Worm (Caenorhabditis elegans) whole organism, L4 larva: ENCODE results near the gene C52B9.4.

Source experiments
- F26F4.8 ChIP-seq: fragments of 200-800 bp; sonication (Bioruptor generic); conservative IDR thresholded peaks from 2 replicates; pipeline ENCODE4 v1.3.6; 2022; ENCODE audit warnings: missing genetic modification characterization, missing compliant biosample characterization
- F37D6.2 ChIP-seq: sonication (generic microtip); optimal IDR thresholded peaks from 2 replicates; lab custom pipeline; 2016; ENCODE audit warnings: mild to moderate bottlenecking, missing genetic modification characterization, missing compliant biosample characterization
- R02D3.7 ChIP-seq: fragments of 150-350 bp; sonication (generic microtip); optimal IDR thresholded peaks from 3 replicates; lab custom pipeline; 2014; ENCODE audit warnings: missing biosample characterization, missing genetic modification characterization
- T20F7.1 ChIP-seq: fragments of 200-800 bp; sonication (Bioruptor generic); optimal IDR thresholded peaks from 2 replicates; lab custom pipeline; 2018; ENCODE audit warnings: mild to moderate bottlenecking, missing genetic modification characterization, missing compliant biosample characterization
- T26A8.4 ChIP-seq: fragments of 200-800 bp; sonication (Bioruptor generic); IDR thresholded peaks from 2 replicates; pipeline ENCODE4 v1.3.6; 2022; ENCODE audit warnings: missing genetic modification characterization, missing compliant biosample characterization
- Y48G9A.11 ChIP-seq: fragments of 200-800 bp; sonication (Bioruptor generic); IDR thresholded peaks from 2 replicates; pipeline ENCODE4 v1.3.6; 2022; ENCODE audit warnings: missing genetic modification reagents, missing genetic modification characterization, missing compliant biosample characterization
- Y5F2A.4 ChIP-seq: fragments of 200-800 bp; sonication (Bioruptor generic); optimal IDR thresholded peaks from 2 replicates; lab custom pipeline; 2018; ENCODE audit warnings: mild to moderate bottlenecking, missing genetic modification characterization, missing compliant biosample characterization
- ZK337.2 ChIP-seq: fragments of 200-800 bp; sonication (Bioruptor generic); IDR thresholded peaks from 2 replicates; pipeline ENCODE4 v1.3.6; 2022; ENCODE audit warnings: missing genetic modification reagents, missing genetic modification characterization, missing compliant biosample characterization
- aly-2 ChIP-seq: sonication (generic microtip); optimal IDR thresholded peaks from 2 replicates; lab custom pipeline; 2018; ENCODE audit warnings: missing biosample characterization, missing genetic modification characterization
- attf-4 ChIP-seq: sonication (generic microtip); optimal IDR thresholded peaks from 3 replicates; lab custom pipeline; 2017; ENCODE audit warnings: missing biosample characterization, missing genetic modification characterization
- ceh-82 ChIP-seq: sonication (generic microtip); optimal IDR thresholded peaks from 2 replicates; lab custom pipeline; 2017; ENCODE audit warnings: missing biosample characterization, missing genetic modification characterization
- ces-1 ChIP-seq: fragments of 150-350 bp; sonication (generic microtip); optimal IDR thresholded peaks from 4 replicates; lab custom pipeline; 2014; ENCODE audit warnings: missing biosample characterization, missing genetic modification reagents, missing genetic modification characterization
- cey-2 ChIP-seq: sonication (generic microtip); optimal IDR thresholded peaks from 3 replicates; lab custom pipeline; 2017; ENCODE audit warnings: missing genetic modification characterization, mild to moderate bottlenecking, missing compliant biosample characterization, antibody characterized with exemption, borderline replicate concordance; ENCODE audit not compliant: insufficient read depth
- ctbp-1 ChIP-seq: fragments of 200-800 bp; sonication (Bioruptor generic); IDR thresholded peaks from 2 replicates; pipeline ENCODE4 v1.3.6; 2022; ENCODE audit warnings: missing genetic modification reagents, missing genetic modification characterization, missing compliant biosample characterization
- dmd-9 ChIP-seq: fragments of 200-800 bp; sonication (Bioruptor generic); IDR thresholded peaks from 2 replicates; pipeline ENCODE4 v1.3.6; 2022; ENCODE audit warnings: missing genetic modification reagents, missing genetic modification characterization, missing compliant biosample characterization
- duxl-1 ChIP-seq: sonication (generic microtip); optimal IDR thresholded peaks from 2 replicates; lab custom pipeline; 2016; ENCODE audit warnings: mild to moderate bottlenecking, missing genetic modification characterization, moderate library complexity, missing compliant biosample characterization; ENCODE audit not compliant: poor library complexity
- dve-1 ChIP-seq: sonication (generic microtip); optimal IDR thresholded peaks from 2 replicates; lab custom pipeline; 2017; ENCODE audit warnings: antibody characterized with exemption, mild to moderate bottlenecking, missing genetic modification characterization, missing compliant biosample characterization; ENCODE audit not compliant: insufficient read depth
- fkh-10 ChIP-seq: fragments of 150-350 bp; optimal IDR thresholded peaks from 2 replicates; lab custom pipeline; 2014; ENCODE audit warnings: missing biosample characterization, missing genetic modification reagents, missing genetic modification characterization
- fos-1 ChIP-seq: fragments of 150-350 bp; optimal IDR thresholded peaks from 2 replicates; lab custom pipeline; 2014; ENCODE audit warnings: missing biosample characterization, missing genetic modification characterization
- hif-1 ChIP-seq, 2 experiments: sonication (generic microtip); optimal IDR thresholded peaks; 2 replicates each; lab custom pipeline; 2016 to 2017; ENCODE audit warnings: missing compliant biosample characterization in 2 of 2, missing genetic modification characterization in 2 of 2, missing genetic modification reagents in 2 of 2, missing genotype in 2 of 2, mild to moderate bottlenecking in 1 of 2
- hlh-11 ChIP-seq: fragments of 200-800 bp; sonication (Bioruptor generic); optimal IDR thresholded peaks from 2 replicates; lab custom pipeline; 2018; ENCODE audit warnings: mild to moderate bottlenecking, missing genetic modification characterization, missing compliant biosample characterization
- hlh-30 ChIP-seq: sonication (generic microtip); optimal IDR thresholded peaks from 2 replicates; lab custom pipeline; 2017; ENCODE audit warnings: antibody characterized with exemption, mild to moderate bottlenecking, missing genetic modification characterization, missing compliant biosample characterization; ENCODE audit not compliant: insufficient read depth
- hmg-1.1 ChIP-seq: fragments of 200-800 bp; sonication (Bioruptor generic); IDR thresholded peaks from 2 replicates; pipeline ENCODE4 v1.3.6; 2022; ENCODE audit warnings: missing genetic modification reagents, missing genetic modification characterization, missing compliant biosample characterization
- lin-1 ChIP-seq: fragments of 200-800 bp; sonication (Bioruptor generic); IDR thresholded peaks from 2 replicates; pipeline ENCODE4 v1.3.6; 2022; ENCODE audit warnings: missing genetic modification reagents, missing genetic modification characterization, missing compliant biosample characterization
- lir-3 ChIP-seq: sonication (generic microtip); optimal IDR thresholded peaks from 2 replicates; lab custom pipeline; 2016; ENCODE audit warnings: mild to moderate bottlenecking, missing genetic modification characterization, missing compliant biosample characterization
- lsy-2 ChIP-seq, 2 experiments: fragments of 150-350 bp in 1 of 2; sonication (generic microtip) in 1 of 2; optimal IDR thresholded peaks; 2 replicates each; lab custom pipeline; 2014 to 2017; ENCODE audit warnings: missing biosample characterization in 2 of 2, missing genetic modification characterization in 2 of 2
- madf-5 ChIP-seq, 2 experiments: fragments of 200-800 bp; sonication (Bioruptor generic); IDR thresholded peaks; 2 replicates each; pipeline ENCODE4 v1.3.6; 2022; ENCODE audit warnings: missing compliant biosample characterization in 2 of 2, missing genetic modification characterization in 2 of 2
- mdl-1 ChIP-seq, 2 experiments: fragments of 150-350 bp in 1 of 2; sonication (generic microtip) in 1 of 2; optimal IDR thresholded peaks; 2 replicates each; lab custom pipeline; 2014 to 2017; ENCODE audit warnings: missing biosample characterization in 2 of 2, missing genetic modification characterization in 2 of 2
- mdt-29 ChIP-seq: fragments of 200-800 bp; sonication (Bioruptor generic); IDR thresholded peaks from 2 replicates; pipeline ENCODE4 v1.3.6; 2022; ENCODE audit warnings: missing genetic modification reagents, missing genetic modification characterization, missing compliant biosample characterization
- mxl-3 ChIP-seq: fragments of 200-800 bp; sonication (Bioruptor generic); optimal IDR thresholded peaks from 2 replicates; lab custom pipeline; 2018; ENCODE audit warnings: mild to moderate bottlenecking, missing genetic modification characterization, missing compliant biosample characterization
- nhr-111 ChIP-seq: fragments of 200-800 bp; sonication (Bioruptor generic); optimal IDR thresholded peaks from 2 replicates; lab custom pipeline; 2018; ENCODE audit warnings: mild to moderate bottlenecking, missing genetic modification characterization, missing compliant biosample characterization
- nhr-237 ChIP-seq: sonication (generic microtip); optimal IDR thresholded peaks from 2 replicates; lab custom pipeline; 2017; ENCODE audit warnings: missing biosample characterization, missing genetic modification characterization
- nhr-41 ChIP-seq: fragments of 200-800 bp; sonication (Bioruptor generic); IDR thresholded peaks from 2 replicates; pipeline ENCODE4 v1.3.6; 2022; ENCODE audit warnings: missing genetic modification reagents, missing genetic modification characterization, missing compliant biosample characterization
- nhr-48 ChIP-seq: sonication (generic microtip); optimal IDR thresholded peaks from 2 replicates; lab custom pipeline; 2016; ENCODE audit warnings: mild to moderate bottlenecking, missing genetic modification characterization, missing compliant biosample characterization
- nhr-76 ChIP-seq: fragments of 150-350 bp; optimal IDR thresholded peaks from 2 replicates; lab custom pipeline; 2014; ENCODE audit warnings: missing biosample characterization, missing genetic modification characterization
- pha-4 ChIP-seq, 2 experiments: fragments of 150-350 bp in 1 of 2; fragments of 200-800 bp in 1 of 2; sonication (Bioruptor generic) in 1 of 2; IDR thresholded peaks in 1 of 2; optimal IDR thresholded peaks in 1 of 2; 2 replicates each; pipeline versions ENCODE4 v1.3.6 to Lab custom; 2014 to 2022; ENCODE audit warnings: missing genetic modification characterization in 2 of 2, missing genetic modification reagents in 2 of 2, missing biosample characterization in 1 of 2, missing compliant biosample characterization in 1 of 2
- saeg-2 ChIP-seq: fragments of 200-800 bp; sonication (Bioruptor generic); IDR thresholded peaks from 2 replicates; pipeline ENCODE4 v1.3.6; 2022; ENCODE audit warnings: missing genetic modification reagents, missing genetic modification characterization, missing compliant biosample characterization
- sdz-12 ChIP-seq: fragments of 200-800 bp; sonication (Bioruptor generic); optimal IDR thresholded peaks from 2 replicates; lab custom pipeline; 2018; ENCODE audit warnings: mild to moderate bottlenecking, missing genetic modification characterization, missing compliant biosample characterization
- set-16 ChIP-seq: fragments of 200-800 bp; sonication (Bioruptor generic); IDR thresholded peaks from 2 replicates; pipeline ENCODE4 v1.3.6; 2022; ENCODE audit warnings: missing genetic modification reagents, missing genetic modification characterization, missing compliant biosample characterization
- spr-1 ChIP-seq: sonication (generic microtip); optimal IDR thresholded peaks from 2 replicates; lab custom pipeline; 2016; ENCODE audit warnings: mild to moderate bottlenecking, missing genetic modification characterization, missing compliant biosample characterization
- spr-3 ChIP-seq: fragments of 200-800 bp; sonication (Bioruptor generic); optimal IDR thresholded peaks from 2 replicates; lab custom pipeline; 2018; ENCODE audit warnings: mild to moderate bottlenecking, missing genetic modification characterization, missing compliant biosample characterization
- tag-97 ChIP-seq: fragments of 200-800 bp; sonication (Bioruptor generic); IDR thresholded peaks from 2 replicates; pipeline ENCODE4 v1.3.6; 2022; ENCODE audit warnings: missing genetic modification characterization, missing compliant biosample characterization
- unc-130 ChIP-seq: sonication (generic microtip); optimal IDR thresholded peaks from 2 replicates; lab custom pipeline; 2016; ENCODE audit warnings: missing genetic modification reagents, missing genetic modification characterization, missing compliant biosample characterization
- unc-62 ChIP-seq, 3 experiments: fragments of 150-350 bp in 1 of 3; sonication (generic microtip); optimal IDR thresholded peaks in 2 of 3; peaks in 1 of 3; 1 replicate in 1 of 3; 2 replicates in 2 of 3; lab custom pipeline; 2014 to 2017; ENCODE audit warnings: missing biosample characterization in 3 of 3, missing genetic modification characterization in 3 of 3, missing genetic modification reagents in 3 of 3, missing genotype in 1 of 3
- zag-1 ChIP-seq: fragments of 150-350 bp; optimal IDR thresholded peaks from 2 replicates; lab custom pipeline; 2014; ENCODE audit warnings: missing biosample characterization, missing genetic modification characterization
- zfp-2 ChIP-seq: sonication (generic microtip); optimal IDR thresholded peaks from 2 replicates; lab custom pipeline; 2016; ENCODE audit warnings: mild to moderate bottlenecking, missing genetic modification characterization, missing compliant biosample characterization
- zip-11 ChIP-seq: fragments of 200-800 bp; sonication (Bioruptor generic); IDR thresholded peaks from 2 replicates; pipeline ENCODE4 v1.3.6; 2022; ENCODE audit warnings: missing genetic modification characterization, missing compliant biosample characterization

Gene C52B9.4

ce11 chrX:4248949-4249348 lies 11.5 kb upstream of the C52B9.4 start, which contains the start of gene hlh-13:
Gene hlh-13 (plus strand): TSS chrX:4249249.
- no peak for TF ChIP-seq T26A8.4 (GFP tag; lab: Robert Waterston, UW)
- TF ChIP-seq nhr-111 (GFP tag; lab: Kevin White, UChicago), result no peak
- no peak for TF ChIP-seq Y48G9A.11
- TF ChIP-seq ZK337.2, result no peak
- peak in 1 of 2 experiments; percentile 68 for TF ChIP-seq unc-62 (GFP tag; optimal IDR thresholded peaks at IDR 0.05 in 1 of 2; lab: Kevin White, UChicago)
- no peak for TF ChIP-seq unc-62 (tag; optimal IDR thresholded peaks at IDR 0.05; lab: Kevin White, UChicago)
- no peak for TF ChIP-seq nhr-237 (tag; lab: Kevin White, UChicago)
- TF ChIP-seq attf-4, result no peak
- no peak for TF ChIP-seq pha-4 (GFP tag; IDR thresholded peaks at IDR 0.05; lab: Robert Waterston, UW)
- no peak for TF ChIP-seq pha-4 (tag; optimal IDR thresholded peaks at IDR 0.05; lab: Kevin White, UChicago)

- TF ChIP-seq hmg-1.1 (GFP tag; lab: Robert Waterston, UW) (no peak), ces-1 (GFP tag; lab: Kevin White, UChicago) (no peak), zfp-2 (tag; lab: Kevin White, UChicago) (no peak), nhr-111 (GFP tag; lab: Kevin White, UChicago) (no peak), F37D6.2 (no peak), lsy-2 (tag; optimal IDR thresholded peaks at IDR 0.05; lab: Kevin White, UChicago) (no peak), cey-2 (tag; lab: Kevin White, UChicago) (no peak), aly-2 (tag; lab: Kevin White, UChicago) (no peak), fkh-10 (no peak), nhr-76 (tag; lab: Kevin White, UChicago) (no peak), nhr-48 (tag; lab: Kevin White, UChicago) (no peak), saeg-2 (GFP tag; lab: Robert Waterston, UW) (no peak), R02D3.7 (no peak), zag-1 (tag; lab: Kevin White, UChicago) (no peak), lir-3 (no peak)
Observed at ce11 chrX:4252047-4252446, 8.4 kb upstream of the C52B9.4 start, which contains the start of gene srv-5. Gene srv-5 (plus strand): TSS chrX:4252347.

- TF ChIP-seq ZK337.2 (no peak), hif-1 (tag; optimal IDR thresholded peaks at IDR 0.05; lab: Kevin White, UChicago) (peak in 1 of 2 experiments; percentile 22), madf-5 (GFP tag; IDR thresholded peaks at IDR 0.05; lab: Robert Waterston, UW) (no peak), dve-1 (tag; lab: Kevin White, UChicago) (peak; percentile 16), unc-130 (GFP tag; lab: Kevin White, UChicago) (no peak), mxl-3 (GFP tag; lab: Kevin White, UChicago) (peak; percentile 55), sdz-12 (GFP tag; lab: Kevin White, UChicago) (no peak), tag-97 (GFP tag; lab: Robert Waterston, UW) (no peak), spr-3 (GFP tag; lab: Kevin White, UChicago) (no peak), ceh-82 (no peak), ctbp-1 (GFP tag; lab: Robert Waterston, UW) (no peak), mdl-1 (tag; optimal IDR thresholded peaks at IDR 0.05; lab: Kevin White, UChicago) (no peak), saeg-2 (GFP tag; lab: Robert Waterston, UW) (no peak), fos-1 (tag; lab: Kevin White, UChicago) (no peak), nhr-41 (GFP tag; lab: Robert Waterston, UW) (no peak), zip-11 (no peak), unc-62 (GFP tag; optimal IDR thresholded peaks at IDR 0.05 in 1 of 2; lab: Kevin White, UChicago) (no peak), unc-62 (tag; optimal IDR thresholded peaks at IDR 0.05; lab: Kevin White, UChicago) (no peak), lin-1 (no peak), mdt-29 (GFP tag; lab: Robert Waterston, UW) (no peak), set-16 (GFP tag; lab: Robert Waterston, UW) (no peak), hlh-11 (tag; lab: Kevin White, UChicago) (no peak), F26F4.8 (GFP tag; lab: Robert Waterston, UW) (no peak), duxl-1 (tag; lab: Kevin White, UChicago) (no peak), spr-1 (tag; lab: Kevin White, UChicago) (no peak), dmd-9 (GFP tag; lab: Robert Waterston, UW) (no peak), Y5F2A.4 (GFP tag; lab: Kevin White, UChicago) (no peak), T20F7.1 (GFP tag; lab: Kevin White, UChicago) (no peak), hlh-30 (tag; lab: Kevin White, UChicago) (peak; percentile 43)
Observed at ce11 chrX:4254782-4255181, 5.7 kb upstream of the C52B9.4 start, which contains the start of gene taf-11.1. Gene taf-11.1 (plus strand): TSS chrX:4255170.
